Worm (Caenorhabditis elegans) whole organism, L4 larva: ENCODE data around the gene T23C6.4.
A peak's percentile ranks its signal among the peaks of the same experiment; 100 is the strongest.

Experiments used
- dpl-1 ChIP-seq: fragments of 150-350 bp; optimal IDR thresholded peaks from 2 replicates; lab custom pipeline; 2014; ENCODE audit warnings: missing biosample characterization, missing genetic modification reagents, missing genetic modification characterization
- fkh-10 ChIP-seq: fragments of 150-350 bp; optimal IDR thresholded peaks from 2 replicates; lab custom pipeline; 2014; ENCODE audit warnings: missing biosample characterization, missing genetic modification reagents, missing genetic modification characterization
- jun-1 ChIP-seq: fragments of 150-350 bp; optimal IDR thresholded peaks from 2 replicates; lab custom pipeline; 2014; ENCODE audit warnings: missing biosample characterization, missing genetic modification reagents, missing genetic modification characterization
- lim-7 ChIP-seq: fragments of 200-800 bp; sonication (Bioruptor generic); IDR thresholded peaks from 2 replicates; pipeline ENCODE4 v1.3.6; 2022; ENCODE audit warnings: missing genetic modification characterization, missing compliant biosample characterization
- lin-29 ChIP-seq: fragments of 200-800 bp; sonication (Bioruptor generic); IDR thresholded peaks from 2 replicates; pipeline ENCODE4 v1.3.6; 2022; ENCODE audit warnings: missing genetic modification reagents, missing genetic modification characterization, missing compliant biosample characterization
- madf-5 ChIP-seq, 2 experiments: fragments of 200-800 bp; sonication (Bioruptor generic); IDR thresholded peaks; 2 replicates each; pipeline ENCODE4 v1.3.6; 2022; ENCODE audit warnings: missing compliant biosample characterization in 2 of 2, missing genetic modification characterization in 2 of 2
- nhr-102 ChIP-seq: sonication (generic microtip); optimal IDR thresholded peaks from 2 replicates; lab custom pipeline; 2016; ENCODE audit warnings: mild to moderate bottlenecking, missing genetic modification characterization, moderate library complexity, missing compliant biosample characterization
- pqm-1 ChIP-seq: sonication (generic microtip); optimal IDR thresholded peaks from 2 replicates; lab custom pipeline; 2017; ENCODE audit warnings: missing biosample characterization, missing genetic modification characterization
- rbr-2 ChIP-seq: sonication (generic microtip); optimal IDR thresholded peaks from 2 replicates; lab custom pipeline; 2016; ENCODE audit warnings: missing genotype, missing genetic modification characterization, missing compliant biosample characterization
- set-16 ChIP-seq: fragments of 200-800 bp; sonication (Bioruptor generic); IDR thresholded peaks from 2 replicates; pipeline ENCODE4 v1.3.6; 2022; ENCODE audit warnings: missing genetic modification reagents, missing genetic modification characterization, missing compliant biosample characterization
- snpc-4 ChIP-seq: fragments of 150-350 bp; optimal IDR thresholded peaks from 2 replicates; lab custom pipeline; 2014; ENCODE audit warnings: missing biosample characterization, missing genetic modification characterization
- spr-1 ChIP-seq: sonication (generic microtip); optimal IDR thresholded peaks from 2 replicates; lab custom pipeline; 2016; ENCODE audit warnings: mild to moderate bottlenecking, missing genetic modification characterization, missing compliant biosample characterization
- zag-1 ChIP-seq: fragments of 150-350 bp; optimal IDR thresholded peaks from 2 replicates; lab custom pipeline; 2014; ENCODE audit warnings: missing biosample characterization, missing genetic modification characterization

DNA sequence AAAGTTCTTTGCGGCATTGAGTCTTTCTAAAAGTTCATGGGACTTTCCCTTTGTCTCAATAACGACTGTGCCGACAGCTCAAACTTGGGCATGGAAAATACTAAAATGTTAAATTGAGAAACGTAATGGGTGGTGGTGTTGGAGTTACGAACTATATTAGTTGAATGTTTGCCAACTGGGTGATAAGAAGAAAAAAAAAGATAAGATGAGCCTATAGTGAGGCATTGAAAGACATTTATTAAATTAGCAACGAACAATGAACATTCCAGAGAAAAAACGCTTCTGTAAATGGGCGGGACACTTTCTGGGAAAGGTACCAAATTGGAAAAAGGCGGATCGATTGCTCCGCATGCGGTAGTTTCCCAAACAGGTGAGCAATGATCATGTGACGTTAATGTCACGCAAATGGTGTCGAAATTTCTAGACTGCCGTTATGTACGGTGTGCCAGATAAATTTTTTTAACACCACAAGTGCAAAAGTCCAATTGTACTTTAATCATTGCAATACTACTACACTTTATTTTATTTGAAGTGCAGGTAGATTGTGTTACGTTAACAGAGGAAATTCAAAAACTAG, 10.4 kb downstream of the T23C6.4 start:
- no peak for TF ChIP-seq zag-1 (tag; lab: Kevin White, UChicago)
- TF ChIP-seq snpc-4 = no peak
- no peak for TF ChIP-seq set-16 (GFP tag; lab: Robert Waterston, UW)
- TF ChIP-seq fkh-10 (GFP tag; lab: Kevin White, UChicago) = no peak
- no peak for TF ChIP-seq madf-5 (GFP tag; IDR thresholded peaks at IDR 0.05; lab: Robert Waterston, UW)
- TF ChIP-seq lin-29 (GFP tag; lab: Robert Waterston, UW) = no peak
- no peak for TF ChIP-seq jun-1 (tag; lab: Kevin White, UChicago)
- no peak for TF ChIP-seq spr-1
- TF ChIP-seq dpl-1 (GFP tag; lab: Kevin White, UChicago) = no peak
- TF ChIP-seq nhr-102 (tag; lab: Kevin White, UChicago) = peak; percentile 25
- peak; percentile 60 for TF ChIP-seq pqm-1 (tag; lab: Kevin White, UChicago)
- no peak for TF ChIP-seq rbr-2
- TF ChIP-seq lim-7 (GFP tag; lab: Robert Waterston, UW) = no peak
